Worm (Caenorhabditis elegans) whole organism, late embryonic: ENCODE data around the gene rps-2.

Experiments
- che-1 ChIP-seq: sonication (generic microtip); optimal IDR thresholded peaks from 2 replicates; lab custom pipeline; 2016; ENCODE audit warnings: mild to moderate bottlenecking, missing genetic modification characterization, missing compliant biosample characterization
- fkh-10 ChIP-seq: fragments of 150-350 bp; optimal IDR thresholded peaks from 2 replicates; lab custom pipeline; 2014; ENCODE audit warnings: missing biosample characterization, missing genetic modification reagents, missing genetic modification characterization
- lim-6 ChIP-seq: sonication (generic microtip); optimal IDR thresholded peaks from 2 replicates; lab custom pipeline; 2016; ENCODE audit warnings: missing genetic modification characterization, missing compliant biosample characterization
- nhr-11 ChIP-seq: fragments of 150-350 bp; optimal IDR thresholded peaks from 2 replicates; lab custom pipeline; 2014; ENCODE audit warnings: missing biosample characterization, missing genetic modification characterization
- ttx-3 ChIP-seq: sonication (generic microtip); optimal IDR thresholded peaks from 2 replicates; lab custom pipeline; 2016; ENCODE audit warnings: missing genetic modification reagents, missing genetic modification characterization, missing compliant biosample characterization

- TF ChIP-seq nhr-11 (no peak), che-1 (tag; lab: Kevin White, UChicago) (no peak), fkh-10 (GFP tag; lab: Kevin White, UChicago) (no peak), lim-6 (tag; lab: Kevin White, UChicago) (no peak), ttx-3 (tag; lab: Kevin White, UChicago) (no peak)
Measured at ce11 chrIV:7881726-7882125, 44.5 kb downstream of the rps-2 start, which contains the start of gene atic-1.
